Worm (Caenorhabditis elegans) whole organism, early embryonic: Measurements from ENCODE around the gene str-240.
"Not testable (repeated sequence)": the region's sequence is repeated elsewhere in the genome, so short reads cannot be mapped to it uniquely, and the experiment has no call there.

ENCODE experiments used
- B0310.2 ChIP-seq: sonication (generic microtip); optimal IDR thresholded peaks from 2 replicates; lab custom pipeline; 2016; ENCODE audit warnings: mild to moderate bottlenecking, missing genetic modification characterization, missing compliant biosample characterization
- F13C5.2 ChIP-seq: sonication (generic microtip); optimal IDR thresholded peaks from 2 replicates; lab custom pipeline; 2017; ENCODE audit warnings: mild to moderate bottlenecking, missing genetic modification characterization, inconsistent platforms, missing compliant biosample characterization
- aly-1 ChIP-seq: sonication (generic microtip); optimal IDR thresholded peaks from 2 replicates; lab custom pipeline; 2016; ENCODE audit warnings: missing genetic modification characterization, missing compliant biosample characterization
- ama-1 ChIP-seq: fragments of 150-350 bp; optimal IDR thresholded peaks from 2 replicates; lab custom pipeline; 2014
- ets-7 ChIP-seq: sonication (generic microtip); optimal IDR thresholded peaks from 2 replicates; lab custom pipeline; 2016; ENCODE audit warnings: missing genotype, missing genetic modification characterization, missing compliant biosample characterization
- flt-1 ChIP-seq: fragments of 200-800 bp; sonication (Bioruptor generic); IDR thresholded peaks from 2 replicates; pipeline ENCODE4 v1.3.6; 2022; ENCODE audit warnings: missing genetic modification characterization, missing compliant biosample characterization
- hmg-4 ChIP-seq: fragments of 200-800 bp; sonication (Bioruptor generic); optimal IDR thresholded peaks from 2 replicates; lab custom pipeline; 2018; ENCODE audit warnings: mild to moderate bottlenecking, missing genetic modification characterization, missing compliant biosample characterization
- pes-1 ChIP-seq: fragments of 200-800 bp; sonication (Bioruptor generic); IDR thresholded peaks from 2 replicates; pipeline ENCODE4 v1.3.6; 2022; ENCODE audit warnings: missing genetic modification reagents, missing genetic modification characterization, missing compliant biosample characterization
- sea-1 ChIP-seq: fragments of 200-800 bp; sonication (Bioruptor generic); conservative IDR thresholded peaks from 2 replicates; pipeline ENCODE4 v1.3.6; 2022; ENCODE audit warnings: missing genetic modification characterization, missing compliant biosample characterization
- tbx-11 ChIP-seq: fragments of 200-800 bp; sonication (Bioruptor generic); IDR thresholded peaks from 2 replicates; pipeline ENCODE4 v1.3.6; 2022; ENCODE audit warnings: missing genetic modification characterization, missing compliant biosample characterization
- tbx-37 ChIP-seq: fragments of 200-800 bp; sonication (Bioruptor generic); conservative IDR thresholded peaks from 2 replicates; pipeline ENCODE4 v1.3.6; 2022; ENCODE audit warnings: missing genetic modification reagents, missing genetic modification characterization, missing compliant biosample characterization

DNA sequence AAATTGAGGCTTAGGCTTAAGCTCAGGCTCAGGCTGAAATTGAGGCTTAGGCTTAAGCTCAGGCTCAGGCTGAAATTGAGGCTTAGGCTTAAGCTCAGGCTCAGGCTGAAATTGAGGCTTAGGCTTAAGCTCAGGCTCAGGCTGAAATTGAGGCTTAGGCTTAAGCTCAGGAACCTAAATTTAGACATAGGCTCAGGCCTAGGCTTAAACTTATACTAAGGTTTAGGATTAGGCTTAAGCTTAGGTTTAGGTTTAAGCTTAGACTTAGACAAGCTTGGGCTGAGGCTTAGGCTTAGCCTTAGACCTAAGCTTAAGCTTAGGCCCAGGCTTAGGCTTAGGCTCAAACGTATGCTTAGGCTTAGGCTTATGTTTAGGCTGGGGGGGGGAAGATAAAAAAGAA lies 30.9 kb downstream of the str-240 start:
- TF ChIP-seq ama-1; hmg-4; F13C5.2 (tag; lab: Kevin White, UChicago); B0310.2 (tag; lab: Kevin White, UChicago); sea-1 (GFP tag; lab: Robert Waterston, UW); flt-1 (GFP tag; lab: Robert Waterston, UW); ets-7; aly-1 (tag; lab: Kevin White, UChicago); tbx-11 (GFP tag; lab: Robert Waterston, UW); tbx-37 (GFP tag; lab: Robert Waterston, UW); pes-1: not testable (repeated sequence)
